Fruit fly (Drosophila melanogaster): Measurements from ENCODE around the gene Mayo.

The Mayo gene

DNA sequence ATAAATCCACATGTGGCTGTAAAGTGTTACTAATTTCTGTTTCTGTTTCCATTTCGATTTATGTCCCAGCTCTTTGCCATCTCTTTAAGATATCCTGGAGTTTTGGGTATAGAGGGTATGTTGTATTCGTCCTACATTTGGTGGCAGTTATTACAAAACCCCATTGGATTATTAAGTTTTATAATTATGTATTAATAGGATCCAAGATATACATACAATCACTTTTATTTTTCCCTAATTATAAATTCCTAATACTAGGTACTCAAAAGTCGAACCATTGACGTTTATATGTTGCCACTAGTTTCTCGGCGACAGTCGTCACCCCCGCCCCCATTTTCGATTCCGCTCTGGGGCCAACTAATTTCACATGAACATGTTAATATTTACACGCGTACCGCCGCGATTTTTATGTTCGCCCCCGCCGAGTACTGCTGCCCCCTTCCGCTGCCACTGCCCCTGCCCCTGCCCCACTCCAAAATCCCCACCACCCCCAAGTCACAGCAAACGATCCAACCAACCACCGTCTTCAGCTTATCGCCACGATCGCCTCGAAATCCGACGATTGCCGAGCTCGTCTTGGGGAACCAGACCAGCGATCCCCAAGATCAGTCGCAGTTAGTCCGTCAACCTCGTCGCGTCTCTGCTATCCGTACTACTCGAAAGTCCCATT is 44.2 kb downstream of the Mayo start, which contains the start of gene Sox100B (continued):
- TF ChIP-seq CG33213 (GFP tag; optimal IDR thresholded peaks at IDR 0.05) (peak; percentile 20), Camta (GFP tag; optimal IDR thresholded peaks at IDR 0.05) (peak; percentile 18), Lim3 (GFP tag; IDR thresholded peaks at IDR 0.05) (no peak), CG15514 (GFP tag; optimal IDR thresholded peaks at IDR 0.05) (no peak), CG11696 (GFP tag; IDR thresholded peaks at IDR 0.05) (0 out of 2 replicates have a peak, but pooled peaks have one; percentile 41), ems (GFP tag; optimal IDR thresholded peaks at IDR 0.05) (no peak), CG4282 (GFP tag; optimal IDR thresholded peaks at IDR 0.05) (no peak), knrl (GFP tag; IDR thresholded peaks at IDR 0.05; ENCODE audit: partially characterized antibody) (no peak), CG1529 (GFP tag; optimal IDR thresholded peaks at IDR 0.05) (peak; percentile 59), CG4424 (GFP tag; optimal IDR thresholded peaks at IDR 0.05) (peak; percentile 64), CG15696 (tag; optimal IDR thresholded peaks at IDR 0.05) (peak; percentile 96), CG1024 (GFP tag; IDR thresholded peaks at IDR 0.05) (peak; percentile 60), CG10366 (GFP tag; IDR thresholded peaks at IDR 0.05) (peak; percentile 48), NfI (GFP tag; optimal IDR thresholded peaks at IDR 0.05) (peak; percentile 10), CG13775 (GFP tag; optimal IDR thresholded peaks at IDR 0.05) (peak; percentile 57), Asciz (GFP tag; optimal IDR thresholded peaks at IDR 0.05) (peak; percentile 52), CoRest (tag; optimal IDR thresholded peaks at IDR 0.05) (peak; percentile 75), zfh1 (GFP tag; IDR thresholded peaks at IDR 0.05) (peak; percentile 89), CG7372 (GFP tag; IDR thresholded peaks at IDR 0.05) (no peak; the same call in 1 of the 2 replicates), grn (GFP tag; optimal IDR thresholded peaks at IDR 0.05) (no peak), trem (tag; optimal IDR thresholded peaks at IDR 0.05) (peak; percentile 78), shn (GFP tag; optimal IDR thresholded peaks at IDR 0.05) (no peak), phol (tag; optimal IDR thresholded peaks at IDR 0.05) (peak; percentile 83), Meics (GFP tag; optimal IDR thresholded peaks at IDR 0.05) (peak; percentile 14), CG31365 (tag; optimal IDR thresholded peaks at IDR 0.05) (no peak), CG17359 (tag; optimal IDR thresholded peaks at IDR 0.05) (peak; percentile 56), pum (GFP tag; optimal IDR thresholded peaks at IDR 0.05) (peak; percentile 18), en (GFP tag; optimal IDR thresholded peaks at IDR 0.05) (no peak), Atf3 (GFP tag; optimal IDR thresholded peaks at IDR 0.05) (no peak), TFAM (GFP tag; optimal IDR thresholded peaks at IDR 0.05) (no peak), HLH3B (GFP tag; IDR thresholded peaks at IDR 0.05) (peak; percentile 63), pan (optimal IDR thresholded peaks at IDR 0.05) (peak in 1 of 2 experiments; percentile 32), pan (GFP tag; optimal IDR thresholded peaks at IDR 0.05 in 1 of 2, IDR thresholded peaks at IDR 0.05 in 1 of 2) (peak; percentile 42 to 71), CG16863 (GFP tag; optimal IDR thresholded peaks at IDR 0.05) (no peak), ci (GFP tag; IDR thresholded peaks at IDR 0.05) (peak; percentile 74; the same call in 2 of the 3 replicates), Taf1 (GFP tag; IDR thresholded peaks at IDR 0.05) (no peak), CG4730 (GFP tag; IDR thresholded peaks at IDR 0.05) (no peak; the same call in 1 of the 2 replicates), CG14965 (GFP tag; optimal IDR thresholded peaks at IDR 0.05; ENCODE audit: borderline replicate concordance) (no peak), Tbp (GFP tag; optimal IDR thresholded peaks at IDR 0.05) (no peak), CG8765 (GFP tag; IDR thresholded peaks at IDR 0.05) (peak; percentile 82; the same call in 1 of the 2 replicates), NK7.1 (GFP tag; optimal IDR thresholded peaks at IDR 0.05) (no peak), dysf (GFP tag; IDR thresholded peaks at IDR 0.05) (peak; percentile 73), CG31224 (GFP tag; IDR thresholded peaks at IDR 0.05) (peak; percentile 53), CG3838 (GFP tag; optimal IDR thresholded peaks at IDR 0.05) (no peak), Oaz (GFP tag; IDR thresholded peaks at IDR 0.05) (no peak), Dek (tag; optimal IDR thresholded peaks at IDR 0.05) (peak; percentile 13), CG10267 (tag; optimal IDR thresholded peaks at IDR 0.05) (peak; percentile 82), CG6683 (GFP tag; optimal IDR thresholded peaks at IDR 0.05) (no peak), BEAF-32 (GFP tag; optimal IDR thresholded peaks at IDR 0.05) (no peak), nmo (GFP tag; optimal IDR thresholded peaks at IDR 0.05) (peak; percentile 81)

All from whole organism, embryonic.